Fruit fly (Drosophila melanogaster): ENCODE results near the gene Tspo.

The Tspo gene

dm6 chr2L:517911-518619 lies 41.3 kb upstream of the Tspo start (continued):
- TF ChIP-seq CG1621 (tag; optimal IDR thresholded peaks at IDR 0.05) (no peak), acj6 (GFP tag; optimal IDR thresholded peaks at IDR 0.05) (peak; percentile 19), Met (GFP tag; optimal IDR thresholded peaks at IDR 0.05) (peak; percentile 54), vri (GFP tag; optimal IDR thresholded peaks at IDR 0.05) (no peak), Ets21C (GFP tag; optimal IDR thresholded peaks at IDR 0.05) (peak; percentile 69), esn (GFP tag; optimal IDR thresholded peaks at IDR 0.05) (peak; percentile 68), OdsH (GFP tag; optimal IDR thresholded peaks at IDR 0.05) (peak; percentile 23), lz (GFP tag; optimal IDR thresholded peaks at IDR 0.05) (peak; percentile 47), achi (GFP tag; optimal IDR thresholded peaks at IDR 0.05) (peak; percentile 24), Eip75B (GFP tag; optimal IDR thresholded peaks at IDR 0.05) (peak; percentile 47), Sox15 (GFP tag; optimal IDR thresholded peaks at IDR 0.05) (peak; percentile 2), CG11294 (GFP tag; IDR thresholded peaks at IDR 0.05) (no peak), Sox102F (GFP tag; optimal IDR thresholded peaks at IDR 0.05) (peak; percentile 49), cyc (GFP tag; optimal IDR thresholded peaks at IDR 0.05) (peak; percentile 38), pdm3 (GFP tag; optimal IDR thresholded peaks at IDR 0.05) (peak; percentile 40), CG8632 (GFP tag; optimal IDR thresholded peaks at IDR 0.05) (peak; percentile 41), spab (GFP tag; optimal IDR thresholded peaks at IDR 0.05) (peak; percentile 12), net (GFP tag; optimal IDR thresholded peaks at IDR 0.05) (no peak)

- TF ChIP-seq CG34406 (GFP tag; optimal IDR thresholded peaks at IDR 0.05), result no peak
- no peak for TF ChIP-seq Smox (GFP tag; optimal IDR thresholded peaks at IDR 0.05)
- TF ChIP-seq Sox14 (GFP tag; optimal IDR thresholded peaks at IDR 0.05), result no peak
- no peak for TF ChIP-seq CG3032 (tag; optimal IDR thresholded peaks at IDR 0.05)
- no peak for TF ChIP-seq fd59A (GFP tag; optimal IDR thresholded peaks at IDR 0.05)
- peak; percentile 33 for TF ChIP-seq svp (GFP tag)
These were observed 40.8 kb upstream of the Tspo start for dm6 chr2L:518620-518913.

dm6 chr2L:518979-519891 lies 40.2 kb upstream of the Tspo start:
- TF ChIP-seq net (GFP tag; optimal IDR thresholded peaks at IDR 0.05) (no peak), CG6808 (GFP tag; optimal IDR thresholded peaks at IDR 0.05) (peak; percentile 17), Eip78C (GFP tag) (peak; percentile 54), svp (GFP tag) (peak; percentile 70)

dm6 chr2L:520331-521000 lies 38.9 kb upstream of the Tspo start:
- peak; percentile 63 for TF ChIP-seq topi (GFP tag; optimal IDR thresholded peaks at IDR 0.05)
- no peak for TF ChIP-seq CG6854 (GFP tag; optimal IDR thresholded peaks at IDR 0.05)
- peak; percentile 59 for TF ChIP-seq vri (GFP tag; optimal IDR thresholded peaks at IDR 0.05)
- peak; percentile 75 for TF ChIP-seq CG3919 (GFP tag; optimal IDR thresholded peaks at IDR 0.05)
- peak; percentile 67 for TF ChIP-seq Sox15 (GFP tag; optimal IDR thresholded peaks at IDR 0.05)
- no peak for TF ChIP-seq Eip93F (GFP tag; optimal IDR thresholded peaks at IDR 0.05)
- TF ChIP-seq CG11294 (GFP tag; IDR thresholded peaks at IDR 0.05), result no peak
- no peak for TF ChIP-seq CG6808 (GFP tag; optimal IDR thresholded peaks at IDR 0.05)
- peak; percentile 57 for TF ChIP-seq CG31627 (GFP tag; optimal IDR thresholded peaks at IDR 0.05)
- TF ChIP-seq Hr4 (GFP tag; optimal IDR thresholded peaks at IDR 0.05), result peak; percentile 51
- peak; percentile 65 for TF ChIP-seq CG6792 (GFP tag; optimal IDR thresholded peaks at IDR 0.05)
- peak; percentile 65 for TF ChIP-seq Met (GFP tag; optimal IDR thresholded peaks at IDR 0.05)
- no peak for TF ChIP-seq Blimp-1 (GFP tag; optimal IDR thresholded peaks at IDR 0.05)
- peak; percentile 59 for TF ChIP-seq CG11902 (GFP tag; optimal IDR thresholded peaks at IDR 0.05)
- TF ChIP-seq CG16779 (tag; optimal IDR thresholded peaks at IDR 0.05), result peak; percentile 38
- peak; percentile 59 for TF ChIP-seq acj6 (GFP tag; optimal IDR thresholded peaks at IDR 0.05)
- no peak for TF ChIP-seq CG8119 (GFP tag; IDR thresholded peaks at IDR 0.05)
- TF ChIP-seq fd85E (GFP tag; optimal IDR thresholded peaks at IDR 0.05), result no peak
- peak; percentile 43 for TF ChIP-seq net (GFP tag; optimal IDR thresholded peaks at IDR 0.05)
- peak; percentile 43 for TF ChIP-seq lz (GFP tag; optimal IDR thresholded peaks at IDR 0.05)
- peak; percentile 61 for TF ChIP-seq Ets96B (tag; optimal IDR thresholded peaks at IDR 0.05)
- TF ChIP-seq salr (GFP tag; optimal IDR thresholded peaks at IDR 0.05), result peak in 1 of 2 experiments; percentile 25
- peak; percentile 47 for TF ChIP-seq cyc (GFP tag; optimal IDR thresholded peaks at IDR 0.05)
- no peak for TF ChIP-seq dac (GFP tag; optimal IDR thresholded peaks at IDR 0.05)
- peak; percentile 33 for TF ChIP-seq CG1621 (tag; optimal IDR thresholded peaks at IDR 0.05)
- TF ChIP-seq CG32006 (GFP tag; optimal IDR thresholded peaks at IDR 0.05), result peak; percentile 13
